Worm (Caenorhabditis elegans): ENCODE measurements around the gene F31E3.2.

- no peak for TF ChIP-seq unc-62 (GFP tag; optimal IDR thresholded peaks at IDR 0.05)
- no peak for TF ChIP-seq sptf-1 (tag; optimal IDR thresholded peaks at IDR 0.05)
- no peak for TF ChIP-seq lir-3 (tag; optimal IDR thresholded peaks at IDR 0.05; ENCODE audit: poor library complexity)
- TF ChIP-seq skn-1 (tag; optimal IDR thresholded peaks at IDR 0.05): no peak
- no peak for TF ChIP-seq nhr-11 (tag; optimal IDR thresholded peaks at IDR 0.05)
- no peak for TF ChIP-seq nhr-12 (tag; optimal IDR thresholded peaks at IDR 0.05)
These were observed 40.0 kb downstream of the F31E3.2 start for ce11 chrIII:7013764-7014163.

Measured in whole organism, L1 larva.